Fruit fly (Drosophila melanogaster) whole organism, wandering third instar larva: Measurements from ENCODE around the gene Gld2.

ENCODE experiments used
- Abd-B ChIP-seq: fragments of >200 bp; optimal IDR thresholded peaks from 2 replicates; lab custom pipeline; 2017; ENCODE audit warnings: missing biosample characterization, missing genetic modification characterization
- CG32264 ChIP-seq: fragments of 200-800 bp; sonication (Bioruptor generic); optimal IDR thresholded peaks from 2 replicates; lab custom pipeline; 2016; ENCODE audit warnings: missing biosample characterization, missing genetic modification characterization
- CrebA ChIP-seq: fragments of 200-800 bp; sonication (Bioruptor generic); optimal IDR thresholded peaks from 2 replicates; lab custom pipeline; 2016; ENCODE audit warnings: missing biosample characterization, mild to moderate bottlenecking, missing genetic modification characterization, borderline replicate concordance
- Dfd ChIP-seq: fragments of >200 bp; optimal IDR thresholded peaks from 2 replicates; lab custom pipeline; 2017; ENCODE audit warnings: missing biosample characterization, missing genetic modification characterization
- Dif ChIP-seq: fragments of 200-275, 200-300 bp; sonication (Bioruptor generic); optimal IDR thresholded peaks from 2 replicates; lab custom pipeline; 2018; ENCODE audit warnings: missing biosample characterization, missing genetic modification characterization; ENCODE audit not compliant: partially characterized antibody
- HLH106 ChIP-seq: fragments of 200-800 bp; optimal IDR thresholded peaks from 3 replicates; lab custom pipeline; 2019; ENCODE audit warnings: missing biosample characterization, mild to moderate bottlenecking, missing genetic modification characterization, moderate library complexity
- Hr78 ChIP-seq: fragments of >200 bp; optimal IDR thresholded peaks from 2 replicates; lab custom pipeline; 2017; ENCODE audit warnings: missing biosample characterization, missing genetic modification characterization
- Hr83 ChIP-seq: fragments of 200-300 bp; sonication (Bioruptor generic); optimal IDR thresholded peaks from 2 replicates; lab custom pipeline; 2016; ENCODE audit warnings: missing biosample characterization, mild to moderate bottlenecking, missing genetic modification characterization, moderate library complexity; ENCODE audit not compliant: poor library complexity, severe bottlenecking
- Jra ChIP-seq: sonication (Bioruptor generic); optimal IDR thresholded peaks from 2 replicates; lab custom pipeline; 2016; ENCODE audit warnings: missing biosample characterization, missing genetic modification characterization
- Myc ChIP-seq: fragments of >200 bp; optimal IDR thresholded peaks from 2 replicates; lab custom pipeline; 2017
- N ChIP-seq: fragments of >200 bp; optimal IDR thresholded peaks from 2 replicates; lab custom pipeline; 2018; ENCODE audit warnings: missing biosample characterization, missing external identifiers, missing genetic modification characterization
- OdsH ChIP-seq: fragments of 200-800 bp; sonication (Bioruptor generic); optimal IDR thresholded peaks from 2 replicates; lab custom pipeline; 2016; ENCODE audit warnings: missing biosample characterization, mild to moderate bottlenecking, missing genetic modification characterization
- Rel ChIP-seq, 2 experiments: fragments of 200-800 bp; sonication (Bioruptor generic) in 1 of 2; optimal IDR thresholded peaks; 2 replicates in 1 of 2; 3 replicates in 1 of 2; lab custom pipeline; 2016 to 2019; ENCODE audit warnings: mild to moderate bottlenecking in 2 of 2, missing biosample characterization in 2 of 2, missing genetic modification characterization in 2 of 2, moderate library complexity in 1 of 2
- Sp1 ChIP-seq: fragments of 200-800 bp; sonication (Bioruptor generic); optimal IDR thresholded peaks from 3 replicates; lab custom pipeline; 2019; ENCODE audit warnings: missing biosample characterization, mild to moderate bottlenecking, missing genetic modification characterization, moderate library complexity
- Vsx2 ChIP-seq: fragments of 200-300, 225-300 bp; sonication (Bioruptor generic); optimal IDR thresholded peaks from 2 replicates; lab custom pipeline; 2018; ENCODE audit warnings: missing biosample characterization, missing genetic modification characterization; ENCODE audit not compliant: partially characterized antibody
- br ChIP-seq: fragments of 200-800 bp; sonication (Bioruptor generic); optimal IDR thresholded peaks from 2 replicates; lab custom pipeline; 2016; ENCODE audit warnings: missing biosample characterization, missing genetic modification characterization
- dl ChIP-seq, 2 experiments: fragments of 175-275, 200-275 bp in 1 of 2; fragments of 200-275 bp in 1 of 2; sonication (Bioruptor generic); optimal IDR thresholded peaks; lab custom pipeline; 2018; ENCODE audit warnings: mild to moderate bottlenecking in 2 of 2, missing biosample characterization in 2 of 2, missing genetic modification characterization in 2 of 2, moderate library complexity in 2 of 2; ENCODE audit not compliant: partially characterized antibody in 2 of 2, insufficient read depth in 1 of 2
- dmrt93B ChIP-seq: fragments of 200-800 bp; sonication (Bioruptor generic); optimal IDR thresholded peaks from 2 replicates; lab custom pipeline; 2018; ENCODE audit warnings: missing biosample characterization, mild to moderate bottlenecking, missing genetic modification characterization
- dsf ChIP-seq: sonication (Bioruptor generic); optimal IDR thresholded peaks from 2 replicates; lab custom pipeline; 2016; ENCODE audit warnings: missing biosample characterization, missing genetic modification characterization, borderline replicate concordance
- ey ChIP-seq: fragments of 200-800 bp; sonication (Bioruptor generic); optimal IDR thresholded peaks from 2 replicates; lab custom pipeline; 2016; ENCODE audit warnings: missing biosample characterization, missing genetic modification characterization
- foxo ChIP-seq, 2 experiments: fragments of 200-800 bp; sonication (Bioruptor generic); optimal IDR thresholded peaks; 2 replicates in 1 of 2; 3 replicates in 1 of 2; lab custom pipeline; 2016 to 2017; ENCODE audit warnings: missing biosample characterization in 2 of 2, missing genetic modification characterization in 2 of 2
- fru ChIP-seq: fragments of 200-800 bp; sonication (Bioruptor generic); optimal IDR thresholded peaks from 3 replicates; lab custom pipeline; 2016; ENCODE audit warnings: missing biosample characterization, mild to moderate bottlenecking, missing genetic modification characterization
- h ChIP-seq: fragments of 200-800 bp; sonication (Bioruptor generic); optimal IDR thresholded peaks from 3 replicates; lab custom pipeline; 2016; ENCODE audit warnings: missing biosample characterization, mild to moderate bottlenecking, missing genetic modification characterization
- jim ChIP-seq: fragments of 175-275, 200-325 bp; sonication (Bioruptor generic); optimal IDR thresholded peaks from 2 replicates; lab custom pipeline; 2016; ENCODE audit warnings: missing biosample characterization, mild to moderate bottlenecking, missing genetic modification characterization
- lola ChIP-seq: fragments of >200 bp; optimal IDR thresholded peaks from 2 replicates; lab custom pipeline; 2017; ENCODE audit warnings: missing biosample characterization, missing genetic modification characterization
- psq ChIP-seq: fragments of 200-800 bp; sonication (Bioruptor generic); optimal IDR thresholded peaks from 3 replicates; lab custom pipeline; 2017; ENCODE audit warnings: missing biosample characterization, mild to moderate bottlenecking, missing genetic modification characterization, moderate library complexity
- rgr ChIP-seq: fragments of 200-800 bp; sonication (Bioruptor generic); optimal IDR thresholded peaks from 3 replicates; lab custom pipeline; 2016; ENCODE audit warnings: missing biosample characterization, mild to moderate bottlenecking, missing genetic modification characterization
- sage ChIP-seq: fragments of 200-800 bp; sonication (Bioruptor generic); optimal IDR thresholded peaks from 2 replicates; lab custom pipeline; 2016; ENCODE audit warnings: missing biosample characterization, mild to moderate bottlenecking, missing genetic modification characterization
- sv ChIP-seq: fragments of 200-800 bp; sonication (Bioruptor generic); optimal IDR thresholded peaks from 3 replicates; lab custom pipeline; 2016; ENCODE audit warnings: missing biosample characterization, missing genetic modification characterization
- usp ChIP-seq: fragments of >200 bp; optimal IDR thresholded peaks from 2 replicates; lab custom pipeline; 2017; ENCODE audit warnings: missing biosample characterization, missing genetic modification characterization
- woc ChIP-seq: sonication (Bioruptor generic); optimal IDR thresholded peaks from 2 replicates; lab custom pipeline; 2016; ENCODE audit warnings: missing biosample characterization, mild to moderate bottlenecking, missing genetic modification characterization

Gene Gld2

DNA sequence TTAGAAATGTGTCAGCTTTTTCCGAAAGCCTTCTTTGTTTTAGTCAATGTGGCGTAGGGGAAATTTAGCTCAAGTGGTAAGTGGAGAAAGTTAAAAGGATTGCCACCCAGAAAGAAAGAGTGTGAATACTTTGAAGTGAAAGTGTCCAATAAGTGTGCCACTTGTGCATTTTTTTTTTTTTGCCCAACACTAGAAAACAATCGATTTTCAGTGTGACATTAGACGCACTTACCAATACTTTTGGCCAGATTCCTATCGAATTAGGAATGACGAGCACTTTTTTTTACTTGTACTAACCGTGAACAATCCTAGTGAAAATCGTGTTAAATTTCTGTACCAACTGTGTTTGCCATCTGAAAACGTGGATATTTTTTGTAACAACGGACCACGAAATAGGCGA lies at the start of gene Gld2:
Gene Gld2, plus strand, starts transcription at position 301 of the 400 bp plus-strand sequence.
- TF ChIP-seq jim (GFP tag; lab: Kevin White, UChicago) (no peak), lola (GFP tag; lab: Kevin White, UChicago) (no peak), Hr78 (no peak)

DNA sequence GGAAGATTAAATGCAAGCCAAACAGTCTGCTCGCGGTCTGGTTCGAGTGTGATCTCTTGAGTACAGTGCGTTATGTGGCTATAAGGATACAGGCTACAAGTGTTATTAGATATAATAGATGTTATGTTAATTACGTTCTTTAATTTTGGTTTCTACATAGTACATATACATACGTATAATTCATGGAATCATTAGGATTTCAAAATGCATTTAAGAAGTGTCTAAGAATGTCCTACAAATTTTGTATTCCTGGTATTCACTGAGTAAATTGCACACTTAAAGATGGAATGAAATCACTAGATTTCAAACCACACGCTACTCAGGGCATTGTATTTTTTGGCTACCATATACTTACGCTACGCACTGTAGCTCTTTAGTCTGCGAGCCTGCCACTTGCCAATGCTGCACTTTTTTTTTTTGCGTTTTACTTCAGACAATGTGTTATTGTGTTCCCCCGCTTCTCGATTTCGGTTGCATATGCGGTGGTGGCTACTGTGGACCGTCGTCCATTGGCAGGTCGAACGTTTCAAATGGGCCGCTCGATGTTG lies 48.3 kb upstream of the Gld2 start:
- peak; percentile 46 for TF ChIP-seq h (GFP tag; lab: Kevin White, UChicago)
- TF ChIP-seq fru (GFP tag; lab: Kevin White, UChicago), result peak; percentile 55
- peak; percentile 24 for TF ChIP-seq ey (GFP tag; lab: Kevin White, UChicago)
- TF ChIP-seq woc (GFP tag; lab: Kevin White, UChicago), result peak; percentile 22
- peak; percentile 22 for TF ChIP-seq OdsH (GFP tag; lab: Kevin White, UChicago)
- TF ChIP-seq Dif, result no peak
- TF ChIP-seq Hr83 (GFP tag; lab: Kevin White, UChicago), result no peak
- TF ChIP-seq N (GFP tag; lab: Kevin White, UChicago), result no peak
- no peak for TF ChIP-seq Rel (GFP tag; optimal IDR thresholded peaks at IDR 0.05; lab: Kevin White, UChicago)
- no peak for TF ChIP-seq Rel (tag; optimal IDR thresholded peaks at IDR 0.05; lab: Kevin White, UChicago)
- no peak for TF ChIP-seq Vsx2 (GFP tag; lab: Kevin White, UChicago)
- TF ChIP-seq Abd-B (GFP tag; lab: Kevin White, UChicago), result no peak
- peak; percentile 28 for TF ChIP-seq Sp1
- TF ChIP-seq foxo (GFP tag; optimal IDR thresholded peaks at IDR 0.05; lab: Kevin White, UChicago), result peak in 1 of 2 experiments; percentile 23
- TF ChIP-seq HLH106 (tag; lab: Kevin White, UChicago), result peak; percentile 34

DNA sequence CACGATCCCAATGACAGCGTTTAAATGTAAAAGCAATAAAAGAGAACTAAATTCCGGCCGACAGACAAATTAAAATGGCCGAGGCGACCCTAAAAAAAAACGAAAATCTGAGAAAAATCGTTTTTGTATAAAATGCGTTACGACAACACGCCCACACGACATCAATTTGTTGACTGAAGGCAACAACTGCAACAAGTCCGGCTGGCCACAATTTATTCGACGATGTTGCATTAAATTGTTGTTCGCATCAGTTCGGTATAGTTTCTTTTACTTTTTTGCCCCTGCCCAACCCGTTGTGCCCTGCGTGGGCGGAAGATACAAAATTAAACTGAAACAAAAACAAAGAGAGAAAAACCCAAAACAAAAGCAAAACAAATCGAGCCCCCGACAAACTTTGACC lies 40.0 kb upstream of the Gld2 start:
- TF ChIP-seq CG32264 (no peak), dmrt93B (GFP tag; lab: Kevin White, UChicago) (no peak), br (GFP tag; lab: Kevin White, UChicago) (no peak), CrebA (GFP tag; lab: Kevin White, UChicago) (no peak), Dif (no peak), rgr (GFP tag; lab: Kevin White, UChicago) (no peak), Hr83 (GFP tag; lab: Kevin White, UChicago) (no peak), sage (GFP tag; lab: Kevin White, UChicago) (no peak), dl (GFP tag; optimal IDR thresholded peaks at IDR 0.05; lab: Kevin White, UChicago; ENCODE audit: insufficient read depth in 1 of 2, partially characterized antibody in 2 of 2) (no peak), Sp1 (no peak), sv (no peak), Jra (GFP tag; lab: Kevin White, UChicago) (no peak), dsf (GFP tag; lab: Kevin White, UChicago) (no peak), ey (GFP tag; lab: Kevin White, UChicago) (no peak), Dfd (GFP tag; lab: Kevin White, UChicago) (no peak), N (GFP tag; lab: Kevin White, UChicago) (no peak), jim (GFP tag; lab: Kevin White, UChicago) (no peak), psq (GFP tag; lab: Kevin White, UChicago) (no peak)

DNA sequence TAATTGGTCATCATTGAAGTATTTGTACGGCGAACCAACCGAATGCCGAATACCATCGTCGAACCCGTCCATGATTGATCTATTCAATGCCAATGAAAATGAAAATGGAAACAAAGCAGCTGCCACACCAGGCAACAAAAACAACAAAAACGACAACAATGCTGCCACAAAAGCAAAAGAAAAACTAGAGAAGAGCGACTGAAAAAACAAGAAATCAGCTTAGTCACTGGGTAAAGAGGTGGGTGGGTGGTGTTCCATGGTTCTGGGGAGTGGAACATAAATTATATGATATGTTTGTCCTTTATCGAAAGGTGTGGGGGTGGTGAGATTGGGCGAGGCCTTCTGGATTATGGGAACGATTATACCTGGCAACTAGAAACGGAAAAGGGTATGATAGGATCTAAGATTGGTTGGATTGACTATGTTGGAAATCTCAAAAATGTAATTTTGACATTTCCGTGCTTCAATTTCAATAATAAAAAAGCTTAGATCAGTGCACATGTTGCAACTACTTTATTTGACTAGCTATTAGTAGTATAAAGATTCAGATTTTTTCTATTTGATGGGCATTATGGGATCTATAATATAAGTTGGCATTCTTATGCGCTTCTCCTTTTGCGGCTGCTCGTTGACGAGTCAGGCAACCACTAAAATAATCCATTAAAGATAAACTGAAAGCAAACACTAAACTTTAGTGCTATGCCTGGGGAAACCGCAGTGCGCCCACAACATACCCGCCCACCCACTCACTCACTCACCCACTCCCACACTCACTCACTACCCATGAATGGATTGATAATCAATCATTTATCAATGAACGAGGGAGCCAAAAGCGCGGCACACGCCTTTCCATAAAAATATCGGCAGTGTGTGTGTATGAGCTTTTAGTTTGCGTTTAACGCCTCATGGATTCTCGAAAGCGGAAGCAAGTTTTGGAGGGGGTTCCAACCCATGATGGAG lies 38.9 kb upstream of the Gld2 start:
- TF ChIP-seq Abd-B (GFP tag; lab: Kevin White, UChicago) (no peak), OdsH (GFP tag; lab: Kevin White, UChicago) (no peak), Rel (GFP tag; optimal IDR thresholded peaks at IDR 0.05; lab: Kevin White, UChicago) (no peak), Rel (tag; optimal IDR thresholded peaks at IDR 0.05; lab: Kevin White, UChicago) (no peak), Dfd (GFP tag; lab: Kevin White, UChicago) (no peak), Myc (lab: Kevin White, UChicago) (no peak), jim (GFP tag; lab: Kevin White, UChicago) (no peak), Vsx2 (GFP tag; lab: Kevin White, UChicago) (no peak), usp (no peak), dsf (GFP tag; lab: Kevin White, UChicago) (no peak), br (GFP tag; lab: Kevin White, UChicago) (no peak)
